Worm (Caenorhabditis elegans) whole organism, young adult: Measurements from ENCODE around the gene W03F8.6.

Source experiments
- F57C9.4 ChIP-seq: sonication (generic microtip); optimal IDR thresholded peaks from 2 replicates; lab custom pipeline; 2017; ENCODE audit warnings: mild to moderate bottlenecking, missing genetic modification characterization, missing compliant biosample characterization
- ama-1 ChIP-seq, 3 experiments: fragments of 150-350 bp in 1 of 3; sonication (generic microtip) in 2 of 3; optimal IDR thresholded peaks; 2 replicates each; lab custom pipeline; 2014 to 2018; ENCODE audit warnings: missing biosample characterization in 2 of 3, missing genetic modification characterization in 2 of 3, missing genetic modification reagents in 2 of 3
- ceh-100 ChIP-seq: fragments of 200-800 bp; sonication (Bioruptor generic); IDR thresholded peaks from 2 replicates; pipeline ENCODE4 v1.3.6; 2022; ENCODE audit warnings: missing genetic modification reagents, missing genetic modification characterization, missing compliant biosample characterization
- rpc-1 ChIP-seq, 2 experiments: fragments of 150-350 bp in 1 of 2; sonication (generic microtip) in 1 of 2; optimal IDR thresholded peaks; 2 replicates each; lab custom pipeline; 2014 to 2018; ENCODE audit warnings: missing biosample characterization in 1 of 2, missing genetic modification characterization in 1 of 2, missing genetic modification reagents in 1 of 2, missing genotype in 1 of 2

DNA sequence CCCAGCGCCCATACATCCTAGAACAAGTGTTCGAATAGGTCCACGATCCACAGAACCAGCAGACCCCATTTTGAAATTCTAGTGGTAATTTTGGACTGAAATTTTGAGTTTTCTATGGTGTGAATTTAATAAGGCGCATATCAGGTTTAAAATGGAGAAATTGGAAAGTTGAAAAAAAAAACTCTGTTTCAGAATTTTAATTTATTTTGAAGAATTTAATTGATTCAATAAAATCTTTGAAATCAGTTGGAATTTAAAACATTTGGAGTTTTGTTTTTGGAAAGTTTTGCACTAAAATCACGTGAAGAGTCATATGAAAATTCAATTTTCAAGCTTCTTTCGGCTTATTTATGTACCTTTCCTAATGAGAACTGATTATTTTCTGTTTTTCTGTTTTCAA, 9.2 kb upstream of the W03F8.6 start, which contains the start of gene gpa-18:
- no peak for TF ChIP-seq rpc-1 (optimal IDR thresholded peaks at IDR 0.05; lab: Kevin White, UChicago)
- no peak for TF ChIP-seq rpc-1 (tag; optimal IDR thresholded peaks at IDR 0.05; lab: Kevin White, UChicago)
- no peak for TF ChIP-seq F57C9.4
- TF ChIP-seq ceh-100 (GFP tag; lab: Robert Waterston, UW) = no peak
- TF ChIP-seq ama-1 (optimal IDR thresholded peaks at IDR 0.05; lab: Kevin White, UChicago) = no peak
- no peak for TF ChIP-seq ama-1 (GFP tag; optimal IDR thresholded peaks at IDR 0.05; lab: Kevin White, UChicago)
